Fruit fly (Drosophila melanogaster) whole organism, adult: ENCODE measurements around the gene CG42460.
A peak's percentile ranks its signal among the peaks of the same experiment; 100 is the strongest.

Experiments used
- CG11617 ChIP-seq: fragments of 200-800 bp; sonication (Bioruptor generic); optimal IDR thresholded peaks from 2 replicates; lab custom pipeline; 2017; ENCODE audit warnings: mild to moderate bottlenecking, missing biosample characterization, missing genetic modification reagents, missing genetic modification characterization
- CG12768 ChIP-seq: fragments of 200-800 bp; sonication (Bioruptor generic); optimal IDR thresholded peaks from 2 replicates; lab custom pipeline; 2017; ENCODE audit warnings: missing biosample characterization, missing genetic modification characterization, mild to moderate bottlenecking, moderate library complexity, missing genetic modification reagents
- CG14711 ChIP-seq: fragments of 200-800 bp; sonication (Bioruptor generic); optimal IDR thresholded peaks from 2 replicates; lab custom pipeline; 2018; ENCODE audit warnings: missing biosample characterization, mild to moderate bottlenecking, missing genetic modification characterization, moderate library complexity
- CG1620 ChIP-seq: fragments of 200-800 bp; sonication (Bioruptor generic); optimal IDR thresholded peaks from 2 replicates; lab custom pipeline; 2016; ENCODE audit warnings: missing biosample characterization, missing genetic modification characterization
- CG33017 ChIP-seq: fragments of 200-800 bp; sonication (Bioruptor generic); optimal IDR thresholded peaks from 2 replicates; lab custom pipeline; 2018; ENCODE audit warnings: missing biosample characterization, mild to moderate bottlenecking, missing genetic modification characterization, moderate library complexity
- CG5204 ChIP-seq: fragments of 200-800 bp; sonication (Bioruptor generic); optimal IDR thresholded peaks from 2 replicates; lab custom pipeline; 2016; ENCODE audit warnings: missing biosample characterization, missing genetic modification characterization
- CG7045 ChIP-seq: fragments of 200-800 bp; sonication (Bioruptor generic); optimal IDR thresholded peaks from 2 replicates; lab custom pipeline; 2017; ENCODE audit warnings: missing biosample characterization, mild to moderate bottlenecking, missing genetic modification characterization
- CG7101 ChIP-seq: fragments of 200-800 bp; sonication (Bioruptor generic); optimal IDR thresholded peaks from 2 replicates; lab custom pipeline; 2018; ENCODE audit warnings: missing biosample characterization, mild to moderate bottlenecking, missing genetic modification characterization, moderate library complexity
- Clk ChIP-seq: fragments of 200-800 bp; sonication (Bioruptor generic); optimal IDR thresholded peaks from 2 replicates; lab custom pipeline; 2017; ENCODE audit warnings: missing biosample characterization, missing genetic modification characterization
- Crg-1 ChIP-seq: fragments of 200-800 bp; sonication (Bioruptor generic); optimal IDR thresholded peaks from 2 replicates; lab custom pipeline; 2016; ENCODE audit warnings: missing biosample characterization, missing genetic modification characterization
- Hr96 ChIP-seq: fragments of 200-800 bp; sonication (Bioruptor generic); optimal IDR thresholded peaks from 2 replicates; lab custom pipeline; 2016; ENCODE audit warnings: missing biosample characterization, missing genetic modification characterization
- Mnt ChIP-seq: fragments of 200-800 bp; sonication (Bioruptor generic); optimal IDR thresholded peaks from 2 replicates; lab custom pipeline; 2016; ENCODE audit warnings: missing biosample characterization, mild to moderate bottlenecking, missing genetic modification characterization
- bab1 ChIP-seq: fragments of 200-800 bp; sonication (Bioruptor generic); optimal IDR thresholded peaks from 3 replicates; lab custom pipeline; 2019; ENCODE audit warnings: missing biosample characterization, mild to moderate bottlenecking, missing genetic modification characterization, moderate library complexity
- cic ChIP-seq: fragments of 200-800 bp; sonication (Bioruptor generic); optimal IDR thresholded peaks from 2 replicates; lab custom pipeline; 2017; ENCODE audit warnings: missing biosample characterization, mild to moderate bottlenecking, missing genetic modification characterization, moderate library complexity
- cnc ChIP-seq, 2 experiments: fragments of >200 bp; optimal IDR thresholded peaks; 2 replicates each; lab custom pipeline; 2017
- kay ChIP-seq: fragments of 200-800 bp; sonication (Bioruptor generic); peaks from one replicate; lab custom pipeline; 2016; ENCODE audit warnings: missing biosample characterization, missing genetic modification characterization, borderline replicate concordance
- ovo ChIP-seq: fragments of 200-800 bp; sonication (Bioruptor generic); optimal IDR thresholded peaks from 2 replicates; lab custom pipeline; 2016; ENCODE audit warnings: missing biosample characterization, missing genetic modification characterization
- pad ChIP-seq: fragments of 200-800 bp; sonication (Bioruptor generic); optimal IDR thresholded peaks from 3 replicates; lab custom pipeline; 2017; ENCODE audit warnings: missing biosample characterization, missing genetic modification characterization, mild to moderate bottlenecking, moderate library complexity, missing genetic modification reagents
- tj ChIP-seq: fragments of 200-800 bp; sonication (Bioruptor generic); optimal IDR thresholded peaks from 3 replicates; lab custom pipeline; 2017; ENCODE audit warnings: missing biosample characterization, mild to moderate bottlenecking, missing genetic modification characterization, moderate library complexity
- toe ChIP-seq: fragments of 200-800 bp; sonication (Bioruptor generic); optimal IDR thresholded peaks from 2 replicates; lab custom pipeline; 2016; ENCODE audit warnings: missing biosample characterization, missing genetic modification characterization

Gene CG42460

DNA sequence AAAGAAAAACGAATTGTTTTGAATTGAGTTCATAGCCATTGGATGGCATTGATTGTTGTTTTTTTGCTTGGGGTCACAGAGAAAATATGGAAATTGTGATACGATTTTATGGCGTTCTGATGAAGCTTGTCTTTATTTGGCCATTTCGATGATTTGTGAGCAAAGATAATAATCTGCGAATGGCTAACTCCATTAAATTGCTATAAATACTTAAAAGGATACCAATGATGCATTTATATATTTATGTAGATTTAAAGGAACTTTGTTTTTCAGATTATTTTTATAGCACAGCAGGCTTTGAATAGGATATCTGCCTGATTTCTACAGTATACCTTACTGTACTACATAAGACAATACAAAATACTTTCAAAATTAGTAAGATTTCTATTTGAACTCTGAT, 22.0 kb upstream of the CG42460 start, which contains the start of gene CG8840:
Gene CG8840, plus strand, starts transcription at position 301 of the 400 bp plus-strand sequence.
- TF ChIP-seq Clk (GFP tag; lab: Kevin White, UChicago) (no peak), cic (no peak), tj (GFP tag; lab: Kevin White, UChicago) (no peak), CG33017 (tag; lab: Kevin White, UChicago) (no peak), toe (no peak), CG7045 (GFP tag; lab: Kevin White, UChicago) (no peak), cnc (optimal IDR thresholded peaks at IDR 0.05; lab: Kevin White, UChicago) (no peak), CG5204 (no peak), Mnt (no peak), CG7101 (tag; lab: Kevin White, UChicago) (no peak), bab1 (GFP tag; lab: Kevin White, UChicago) (no peak), CG11617 (GFP tag; lab: Kevin White, UChicago) (no peak), CG14711 (no peak)

DNA sequence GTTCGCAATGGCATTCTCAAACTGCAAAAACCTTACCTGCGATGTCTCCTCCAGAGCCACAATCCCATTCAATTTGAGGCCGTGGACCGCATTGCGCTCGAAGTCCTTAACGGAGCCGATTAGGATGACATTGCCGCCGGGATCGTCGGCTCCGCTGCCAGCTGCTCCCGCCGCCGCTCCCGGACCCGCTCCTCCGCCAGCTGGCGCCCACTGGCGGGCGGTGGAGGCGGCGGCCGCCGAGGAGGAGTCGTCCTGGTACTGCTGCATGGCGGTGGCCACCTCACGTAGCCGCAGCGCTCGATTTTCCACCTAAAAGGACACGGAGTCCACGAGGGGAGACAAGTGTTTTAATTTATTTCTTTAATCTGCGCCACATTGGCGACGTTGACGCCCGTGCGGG, 19.4 kb upstream of the CG42460 start:
- TF ChIP-seq CG33017 (tag; lab: Kevin White, UChicago): no peak
- no peak for TF ChIP-seq cic
- TF ChIP-seq tj (GFP tag; lab: Kevin White, UChicago): no peak
- TF ChIP-seq Mnt: no peak
- TF ChIP-seq CG12768: no peak
- no peak for TF ChIP-seq CG7045 (GFP tag; lab: Kevin White, UChicago)
- TF ChIP-seq Crg-1 (GFP tag; lab: Kevin White, UChicago): no peak
- no peak for TF ChIP-seq cnc (optimal IDR thresholded peaks at IDR 0.05; lab: Kevin White, UChicago)
- no peak for TF ChIP-seq bab1 (GFP tag; lab: Kevin White, UChicago)
- TF ChIP-seq CG14711: no peak
- TF ChIP-seq toe: no peak
- no peak for TF ChIP-seq CG11617 (GFP tag; lab: Kevin White, UChicago)
- no peak for TF ChIP-seq kay (GFP tag; lab: Kevin White, UChicago)
- TF ChIP-seq Clk (GFP tag; lab: Kevin White, UChicago): no peak
- TF ChIP-seq ovo (GFP tag; lab: Kevin White, UChicago): no peak
- no peak for TF ChIP-seq CG1620 (GFP tag; lab: Kevin White, UChicago)
- no peak for TF ChIP-seq pad
- no peak for TF ChIP-seq CG5204
- no peak for TF ChIP-seq CG7101 (tag; lab: Kevin White, UChicago)

DNA sequence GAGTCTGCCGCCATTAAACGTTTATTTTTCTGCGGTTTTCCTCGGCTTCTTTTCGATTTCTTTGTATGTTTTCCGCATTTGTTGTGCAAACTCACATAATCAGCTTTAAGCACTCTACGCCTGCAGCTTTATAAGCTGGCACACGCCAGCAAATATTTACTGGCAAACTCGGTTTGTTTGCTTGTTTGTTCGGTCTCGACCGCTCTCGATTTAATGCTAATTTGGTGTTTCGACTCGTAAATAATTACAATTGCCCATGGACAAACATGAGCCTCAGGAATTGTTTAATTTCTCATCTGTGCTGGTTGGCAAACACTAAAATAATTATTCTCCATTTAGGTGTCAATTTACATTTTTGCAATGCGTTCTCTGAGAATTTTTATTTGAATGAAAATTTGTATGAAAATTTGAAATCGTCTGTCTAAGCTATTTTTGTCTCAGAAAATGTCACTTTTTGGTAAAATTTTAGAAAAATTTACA, 9.3 kb upstream of the CG42460 start, which contains the start of gene CG34175:
Gene CG34175, plus strand, starts transcription at position 430 of the 480 bp plus-strand sequence.
- TF ChIP-seq kay (GFP tag; lab: Kevin White, UChicago): no peak
- no peak for TF ChIP-seq Crg-1 (GFP tag; lab: Kevin White, UChicago)
- TF ChIP-seq CG14711: no peak
- TF ChIP-seq CG7101 (tag; lab: Kevin White, UChicago): no peak
- no peak for TF ChIP-seq CG11617 (GFP tag; lab: Kevin White, UChicago)
- TF ChIP-seq toe: no peak
- no peak for TF ChIP-seq bab1 (GFP tag; lab: Kevin White, UChicago)

DNA sequence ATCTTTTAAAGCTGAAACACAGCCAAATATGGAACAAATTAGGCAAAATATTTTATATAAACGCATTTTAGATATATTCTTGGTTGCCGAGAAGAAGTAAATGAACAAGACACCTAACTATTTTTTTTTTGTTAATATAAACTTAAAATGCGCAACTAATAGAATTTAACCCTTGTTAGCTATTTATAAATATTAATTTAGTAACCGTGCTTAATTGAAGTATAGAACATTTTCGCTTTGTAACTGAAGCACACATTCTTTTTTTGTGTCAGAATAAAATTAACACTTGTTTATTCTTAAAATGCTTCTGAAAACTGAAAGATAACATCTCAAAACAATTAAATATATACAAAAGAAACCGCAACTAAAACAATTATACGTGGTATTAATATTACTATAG, 653 bp downstream of the CG42460 start, which contains the start of gene Sfp23F:
Gene Sfp23F, minus strand, starts transcription at position 101 of the 400 bp plus-strand sequence.
- TF ChIP-seq ovo (GFP tag; lab: Kevin White, UChicago) (no peak), tj (GFP tag; lab: Kevin White, UChicago) (no peak), bab1 (GFP tag; lab: Kevin White, UChicago) (no peak), CG14711 (no peak), Hr96 (GFP tag; lab: Kevin White, UChicago) (no peak), cic (no peak)

DNA sequence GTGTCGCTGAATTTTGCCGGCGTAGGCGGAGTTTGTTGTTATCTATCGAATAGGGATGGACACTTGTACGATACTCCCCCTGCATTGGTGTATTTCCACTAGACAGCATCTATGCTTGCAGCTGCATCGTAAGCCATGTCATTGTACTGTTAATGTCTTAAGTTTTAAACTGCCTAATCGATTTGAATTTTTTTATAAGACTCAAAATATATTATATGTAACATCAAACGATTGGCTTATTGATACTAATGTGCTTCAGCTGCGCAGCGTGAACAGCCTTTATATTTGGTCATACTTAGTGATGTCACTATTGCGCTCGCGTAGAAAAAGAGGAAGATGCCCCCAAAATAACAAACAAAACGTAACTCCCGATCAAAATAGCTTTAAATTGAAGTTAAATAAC, 11.6 kb downstream of the CG42460 start, which contains the start of the genes CG9662 and Ptpa:
Gene CG9662, minus strand, starts transcription at position 54 of the 403 bp plus-strand sequence.
Gene Ptpa, plus strand, starts transcription at position 319 of the 403 bp plus-strand sequence.
- peak; percentile 36 for TF ChIP-seq pad
- peak; percentile 73 for TF ChIP-seq tj (GFP tag; lab: Kevin White, UChicago)
- TF ChIP-seq Crg-1 (GFP tag; lab: Kevin White, UChicago): no peak
- peak; percentile 82 for TF ChIP-seq CG1620 (GFP tag; lab: Kevin White, UChicago)
- TF ChIP-seq ovo (GFP tag; lab: Kevin White, UChicago): no peak
- TF ChIP-seq bab1 (GFP tag; lab: Kevin White, UChicago): peak; percentile 47
- TF ChIP-seq CG12768: no peak
- TF ChIP-seq kay (GFP tag; lab: Kevin White, UChicago): peak; percentile 30
- peak; percentile 61 for TF ChIP-seq CG7101 (tag; lab: Kevin White, UChicago)
- TF ChIP-seq Clk (GFP tag; lab: Kevin White, UChicago): peak; percentile 33
- no peak for TF ChIP-seq cic
- TF ChIP-seq CG14711: peak; percentile 56
- TF ChIP-seq cnc (optimal IDR thresholded peaks at IDR 0.05; lab: Kevin White, UChicago): no peak
- TF ChIP-seq CG11617 (GFP tag; lab: Kevin White, UChicago): peak; percentile 26
- TF ChIP-seq CG5204: no peak
- TF ChIP-seq Mnt: peak; percentile 15
- peak; percentile 21 for TF ChIP-seq CG33017 (tag; lab: Kevin White, UChicago)
- peak; percentile 85 for TF ChIP-seq toe
- TF ChIP-seq Hr96 (GFP tag; lab: Kevin White, UChicago): peak; percentile 80
- peak; percentile 46 for TF ChIP-seq CG7045 (GFP tag; lab: Kevin White, UChicago)

DNA sequence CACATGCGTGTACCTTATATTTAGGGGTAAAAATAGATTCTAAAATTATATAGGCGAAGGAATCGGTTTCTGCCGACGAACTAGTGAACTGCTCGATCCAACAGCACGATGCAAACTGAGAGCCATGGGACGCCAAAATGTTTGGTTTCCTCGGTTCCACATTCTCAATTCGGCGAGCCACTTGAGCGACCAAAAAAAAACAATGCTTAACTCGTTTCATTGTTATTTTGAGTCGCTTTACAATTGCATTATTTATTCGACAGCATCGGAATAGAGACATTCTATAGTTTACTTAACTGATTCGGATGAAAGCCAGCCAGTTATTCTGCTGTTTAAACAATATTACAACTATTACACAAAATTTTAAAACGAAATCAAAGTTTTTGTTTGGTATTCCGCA, 12.7 kb downstream of the CG42460 start, which contains the start of gene CG15412:
Gene CG15412, minus strand, starts transcription at position 101 of the 400 bp plus-strand sequence.
- TF ChIP-seq cic (no peak), CG12768 (no peak)

DNA sequence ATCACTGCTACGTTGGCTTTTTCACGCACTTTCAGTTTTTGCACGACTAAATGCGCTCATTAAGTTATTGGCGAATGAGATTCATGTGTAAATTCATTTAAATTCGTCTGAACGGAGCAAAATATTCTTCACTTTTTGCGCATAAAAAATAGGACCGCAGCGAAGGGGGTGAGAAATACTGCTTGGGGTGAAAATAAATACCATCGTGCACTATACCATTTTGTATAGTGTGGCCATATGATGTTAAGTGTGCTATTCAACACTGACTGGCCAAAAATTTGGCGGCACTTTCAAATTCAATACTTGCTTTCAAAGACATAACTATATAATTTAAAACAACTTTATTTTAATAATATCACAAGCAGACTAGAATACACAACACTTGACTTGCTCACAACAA, 15.1 kb downstream of the CG42460 start, which contains the start of gene GramD1B:
Gene GramD1B, minus strand, starts transcription at position 131 of the 400 bp plus-strand sequence.
- peak; percentile 54 for TF ChIP-seq Crg-1 (GFP tag; lab: Kevin White, UChicago)
- no peak for TF ChIP-seq CG7045 (GFP tag; lab: Kevin White, UChicago)
- TF ChIP-seq kay (GFP tag; lab: Kevin White, UChicago): peak; percentile 57
- peak; percentile 57 for TF ChIP-seq CG7101 (tag; lab: Kevin White, UChicago)
- TF ChIP-seq cic: no peak
- TF ChIP-seq CG1620 (GFP tag; lab: Kevin White, UChicago): peak; percentile 26
- no peak for TF ChIP-seq Clk (GFP tag; lab: Kevin White, UChicago)
- no peak for TF ChIP-seq Hr96 (GFP tag; lab: Kevin White, UChicago)
- peak; percentile 43 for TF ChIP-seq pad
- peak; percentile 50 for TF ChIP-seq CG14711
- TF ChIP-seq CG5204: no peak
- peak; percentile 23 for TF ChIP-seq CG12768
- TF ChIP-seq CG33017 (tag; lab: Kevin White, UChicago): no peak
- TF ChIP-seq tj (GFP tag; lab: Kevin White, UChicago): no peak
- peak; percentile 17 for TF ChIP-seq ovo (GFP tag; lab: Kevin White, UChicago)
- TF ChIP-seq toe: no peak
- peak; percentile 34 for TF ChIP-seq Mnt
- TF ChIP-seq bab1 (GFP tag; lab: Kevin White, UChicago): peak; percentile 51
